Fruit fly (Drosophila melanogaster) whole organism, embryonic: ENCODE results near the gene Ir7g.

ENCODE experiments used
- CG10274 ChIP-seq: fragments of 200-800 bp; sonication (Bioruptor generic); optimal IDR thresholded peaks from 3 replicates; lab custom pipeline; 2017; ENCODE audit warnings: missing biosample characterization, mild to moderate bottlenecking, missing genetic modification characterization
- CG7963 ChIP-seq: fragments of 200-800 bp; sonication (Bioruptor generic); IDR thresholded peaks from 3 replicates; pipeline ENCODE4 v1.3.6; 2022; ENCODE audit warnings: missing biosample characterization, missing genetic modification characterization; ENCODE audit not compliant: partially characterized antibody
- fd102C ChIP-seq: fragments of 200-800 bp; sonication (Bioruptor generic); optimal IDR thresholded peaks from 2 replicates; lab custom pipeline; 2018; ENCODE audit warnings: missing biosample characterization, mild to moderate bottlenecking, missing genetic modification characterization, moderate library complexity
- ind ChIP-seq: fragments of 200-800 bp; sonication (Bioruptor generic); optimal IDR thresholded peaks from 3 replicates; lab custom pipeline; 2016; ENCODE audit warnings: missing biosample characterization, missing genetic modification characterization
- pzg ChIP-seq: fragments of 200-800 bp; sonication (Bioruptor generic); optimal IDR thresholded peaks from 3 replicates; lab custom pipeline; 2018; ENCODE audit warnings: missing biosample characterization, mild to moderate bottlenecking, missing genetic modification characterization, moderate library complexity

The Ir7g gene

DNA sequence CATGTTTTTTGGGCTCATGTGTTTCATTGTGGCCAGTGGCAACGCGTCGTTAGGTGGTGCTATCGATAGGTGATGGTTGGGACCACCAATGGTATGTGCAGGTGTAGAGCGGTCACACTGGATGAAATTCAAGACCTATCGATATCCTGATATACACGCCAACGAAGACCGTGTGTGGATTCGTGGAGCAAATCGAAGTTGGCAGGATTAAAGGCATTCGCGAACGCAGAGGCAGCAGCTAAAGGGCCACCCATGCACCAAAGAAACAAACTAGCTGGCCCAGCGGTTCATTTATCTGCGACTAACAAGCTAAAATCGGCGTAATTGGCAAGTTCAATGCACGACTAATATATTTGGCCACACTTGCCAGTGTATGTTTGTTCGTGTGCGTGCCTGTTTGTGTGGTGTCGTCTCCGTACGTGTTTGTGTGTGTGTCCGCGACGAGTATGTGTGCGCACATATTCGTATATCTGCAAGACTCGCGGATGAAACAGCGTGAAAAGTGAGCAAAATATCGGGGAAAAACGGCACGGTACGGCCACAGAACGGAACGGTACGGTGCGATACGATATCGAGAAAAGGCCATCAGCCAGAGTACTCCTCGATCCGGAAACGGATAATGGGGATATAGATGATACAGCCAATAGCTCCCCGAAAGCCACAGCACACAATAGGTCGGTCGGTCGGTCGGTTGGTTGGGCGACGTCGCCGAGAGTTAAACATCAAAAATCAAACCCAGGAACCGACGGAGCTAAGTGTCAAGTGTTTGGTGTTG lies 51.5 kb downstream of the Ir7g start, which contains the start of gene Ubr3 (continued):
- TF ChIP-seq pzg: peak; percentile 87
- no peak for TF ChIP-seq CG10274
- TF ChIP-seq CG7963 (GFP tag; lab: Robert Waterston, UW): peak; percentile 74
- no peak for TF ChIP-seq fd102C (GFP tag; lab: Kevin White, UChicago)
- no peak for TF ChIP-seq ind (GFP tag; lab: Kevin White, UChicago)
- TF ChIP-seq, all 482 proteins: peak for 123
